Worm (Caenorhabditis elegans): ENCODE data around the gene M02D8.5.

DNA sequence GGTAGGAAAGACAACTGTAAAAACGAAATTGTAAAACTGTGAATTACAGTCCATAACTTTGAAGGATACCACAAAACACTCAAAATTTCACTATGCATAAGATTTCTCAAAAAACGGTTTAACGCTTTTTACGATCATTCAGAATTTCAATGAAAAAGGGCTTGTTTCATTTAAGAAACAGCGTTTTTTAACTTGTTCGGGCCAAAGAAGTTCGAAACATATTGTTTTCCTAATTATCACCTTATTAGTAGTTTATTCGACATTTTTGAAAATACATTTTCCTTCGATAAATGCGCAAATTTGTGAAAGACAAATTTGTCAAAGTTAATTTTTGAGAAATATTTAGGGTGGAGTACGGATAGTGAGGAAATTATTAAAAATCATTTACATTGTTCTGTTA, 56.6 kb downstream of the M02D8.5 start:
- TF ChIP-seq unc-62 (GFP tag; optimal IDR thresholded peaks at IDR 0.05) (no peak), unc-39 (tag; optimal IDR thresholded peaks at IDR 0.05) (no peak), nhr-77 (tag; optimal IDR thresholded peaks at IDR 0.05) (no peak), skn-1 (tag; optimal IDR thresholded peaks at IDR 0.05) (no peak)
